Fruit fly (Drosophila melanogaster): ENCODE data around the gene tai.

Gene tai

dm6 chr2L:9189272-9189671 lies 22.7 kb downstream of the tai start:
- no peak for TF ChIP-seq h (optimal IDR thresholded peaks at IDR 0.05)
- no peak for TF ChIP-seq Myc (optimal IDR thresholded peaks at IDR 0.05)
- no peak for TF ChIP-seq ttk (optimal IDR thresholded peaks at IDR 0.05)
- no peak for TF ChIP-seq insv (optimal IDR thresholded peaks at IDR 0.05)
- TF ChIP-seq Sin3A (optimal IDR thresholded peaks at IDR 0.05): no peak
- no peak for TF ChIP-seq psq (optimal IDR thresholded peaks at IDR 0.05)

dm6 chr2L:9190270-9190669 lies 23.7 kb downstream of the tai start:
- TF ChIP-seq h (optimal IDR thresholded peaks at IDR 0.05) (no peak), insv (optimal IDR thresholded peaks at IDR 0.05) (no peak), Sin3A (optimal IDR thresholded peaks at IDR 0.05) (no peak), ttk (optimal IDR thresholded peaks at IDR 0.05) (no peak), psq (optimal IDR thresholded peaks at IDR 0.05) (no peak), Myc (optimal IDR thresholded peaks at IDR 0.05) (no peak)

DNA sequence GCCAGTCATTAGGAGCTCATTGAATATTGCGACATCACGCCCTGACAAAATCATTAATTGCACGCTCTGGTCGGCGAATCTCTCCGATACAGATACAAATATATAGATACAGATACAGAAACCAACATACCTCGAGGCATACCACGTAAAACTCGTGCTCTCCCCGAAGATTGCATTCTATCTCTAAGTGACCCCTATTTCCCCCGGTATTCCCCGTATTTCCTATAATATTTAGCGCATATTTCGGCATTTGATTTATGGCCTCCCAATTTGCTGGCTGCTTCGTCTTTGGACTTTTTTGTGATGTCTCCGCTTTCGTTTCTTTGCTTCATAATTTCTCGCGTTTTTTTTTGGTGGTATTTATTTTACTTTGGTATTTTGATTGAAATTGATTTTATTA lies 25.7 kb downstream of the tai start:
- TF ChIP-seq h (optimal IDR thresholded peaks at IDR 0.05) (no peak), ttk (optimal IDR thresholded peaks at IDR 0.05) (no peak)

- TF ChIP-seq insv (optimal IDR thresholded peaks at IDR 0.05): no peak
- TF ChIP-seq psq (optimal IDR thresholded peaks at IDR 0.05): no peak
Observed at dm6 chr2L:9193672-9194071, 27.1 kb downstream of the tai start.

DNA sequence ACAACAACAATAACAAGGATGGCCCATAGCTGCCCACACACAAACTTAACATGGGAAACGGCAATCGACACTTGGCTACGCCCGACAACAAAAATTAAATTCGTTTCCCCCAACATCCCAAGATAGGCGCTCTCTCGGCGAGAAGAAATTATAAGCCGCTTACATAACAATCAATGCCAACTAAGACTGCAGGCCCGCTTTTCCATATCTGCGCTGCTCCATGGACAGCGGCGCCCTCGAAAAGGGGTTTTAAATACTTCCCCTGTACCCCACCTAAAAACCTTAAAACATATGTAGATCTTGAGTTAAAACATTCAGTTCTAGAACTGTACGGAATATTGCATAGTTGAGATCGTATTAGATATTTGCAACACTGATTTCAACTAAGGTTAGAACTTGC lies 28.1 kb downstream of the tai start:
- TF ChIP-seq Myc (optimal IDR thresholded peaks at IDR 0.05) (no peak), psq (optimal IDR thresholded peaks at IDR 0.05) (no peak), insv (optimal IDR thresholded peaks at IDR 0.05) (no peak), h (optimal IDR thresholded peaks at IDR 0.05) (no peak), ttk (optimal IDR thresholded peaks at IDR 0.05) (no peak), Sin3A (optimal IDR thresholded peaks at IDR 0.05) (no peak)

- TF ChIP-seq Myc (optimal IDR thresholded peaks at IDR 0.05) (no peak), psq (optimal IDR thresholded peaks at IDR 0.05) (no peak), ttk (optimal IDR thresholded peaks at IDR 0.05) (no peak), h (optimal IDR thresholded peaks at IDR 0.05) (no peak), Sin3A (optimal IDR thresholded peaks at IDR 0.05) (no peak), insv (optimal IDR thresholded peaks at IDR 0.05) (no peak)
Observed at dm6 chr2L:9198340-9198887, 31.8 kb downstream of the tai start.

- TF ChIP-seq Myc (optimal IDR thresholded peaks at IDR 0.05) (no peak), h (optimal IDR thresholded peaks at IDR 0.05) (no peak), insv (optimal IDR thresholded peaks at IDR 0.05) (no peak), Sin3A (optimal IDR thresholded peaks at IDR 0.05) (no peak), psq (optimal IDR thresholded peaks at IDR 0.05) (no peak)
Observed at dm6 chr2L:9203401-9203800, 36.8 kb downstream of the tai start.

DNA sequence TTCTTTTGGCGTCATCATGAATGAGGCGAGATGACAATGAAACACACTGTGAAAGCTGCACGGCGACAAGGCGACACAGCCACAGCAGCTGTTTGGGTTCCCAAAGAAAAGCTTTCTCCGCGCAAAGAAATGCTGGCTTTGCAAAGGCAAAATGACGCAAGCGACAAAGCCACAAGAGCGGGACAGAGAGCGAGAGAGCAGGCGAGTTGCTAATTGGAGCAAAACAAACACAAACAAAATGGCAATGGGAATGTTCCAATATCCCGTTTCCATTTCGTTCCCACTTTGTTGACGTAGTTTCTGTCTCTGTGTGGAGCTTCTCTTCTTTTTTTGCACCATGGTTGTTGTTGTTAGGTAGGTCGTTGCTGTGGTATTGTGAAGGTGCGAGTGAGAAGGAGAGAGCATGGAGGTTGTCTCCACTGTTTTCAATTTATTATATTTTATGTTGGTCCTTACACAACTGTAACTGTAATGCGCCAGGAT lies 38.6 kb downstream of the tai start:
- no peak for TF ChIP-seq Myc (optimal IDR thresholded peaks at IDR 0.05)
- TF ChIP-seq ttk (optimal IDR thresholded peaks at IDR 0.05): no peak
- TF ChIP-seq psq (optimal IDR thresholded peaks at IDR 0.05): no peak
- TF ChIP-seq h (optimal IDR thresholded peaks at IDR 0.05): no peak
- no peak for TF ChIP-seq insv (optimal IDR thresholded peaks at IDR 0.05)
- no peak for TF ChIP-seq Sin3A (optimal IDR thresholded peaks at IDR 0.05)

dm6 chr2L:9206401-9206800 lies 39.8 kb downstream of the tai start:
- TF ChIP-seq Myc (optimal IDR thresholded peaks at IDR 0.05) (no peak), psq (optimal IDR thresholded peaks at IDR 0.05) (no peak), Sin3A (optimal IDR thresholded peaks at IDR 0.05) (no peak), h (optimal IDR thresholded peaks at IDR 0.05) (no peak), ttk (optimal IDR thresholded peaks at IDR 0.05) (no peak), insv (optimal IDR thresholded peaks at IDR 0.05) (no peak)

dm6 chr2L:9207133-9207532 lies 40.6 kb downstream of the tai start:
- TF ChIP-seq ttk (optimal IDR thresholded peaks at IDR 0.05): no peak
- TF ChIP-seq Myc (optimal IDR thresholded peaks at IDR 0.05): no peak
- TF ChIP-seq h (optimal IDR thresholded peaks at IDR 0.05): no peak
- TF ChIP-seq Sin3A (optimal IDR thresholded peaks at IDR 0.05): no peak
- no peak for TF ChIP-seq insv (optimal IDR thresholded peaks at IDR 0.05)
- no peak for TF ChIP-seq psq (optimal IDR thresholded peaks at IDR 0.05)

- TF ChIP-seq psq (optimal IDR thresholded peaks at IDR 0.05): no peak
- TF ChIP-seq Sin3A (optimal IDR thresholded peaks at IDR 0.05): no peak
- TF ChIP-seq ttk (optimal IDR thresholded peaks at IDR 0.05): no peak
- no peak for TF ChIP-seq insv (optimal IDR thresholded peaks at IDR 0.05)
- no peak for TF ChIP-seq h (optimal IDR thresholded peaks at IDR 0.05)
- no peak for TF ChIP-seq Myc (optimal IDR thresholded peaks at IDR 0.05)
Observed at dm6 chr2L:9210864-9211701, 44.5 kb downstream of the tai start.

- no peak for TF ChIP-seq Sin3A (optimal IDR thresholded peaks at IDR 0.05)
- TF ChIP-seq psq (optimal IDR thresholded peaks at IDR 0.05): no peak
- TF ChIP-seq insv (optimal IDR thresholded peaks at IDR 0.05): no peak
- TF ChIP-seq ttk (optimal IDR thresholded peaks at IDR 0.05): no peak
- TF ChIP-seq h (optimal IDR thresholded peaks at IDR 0.05): no peak
- no peak for TF ChIP-seq Myc (optimal IDR thresholded peaks at IDR 0.05)
Observed at dm6 chr2L:9213626-9214025, 47.0 kb downstream of the tai start.

DNA sequence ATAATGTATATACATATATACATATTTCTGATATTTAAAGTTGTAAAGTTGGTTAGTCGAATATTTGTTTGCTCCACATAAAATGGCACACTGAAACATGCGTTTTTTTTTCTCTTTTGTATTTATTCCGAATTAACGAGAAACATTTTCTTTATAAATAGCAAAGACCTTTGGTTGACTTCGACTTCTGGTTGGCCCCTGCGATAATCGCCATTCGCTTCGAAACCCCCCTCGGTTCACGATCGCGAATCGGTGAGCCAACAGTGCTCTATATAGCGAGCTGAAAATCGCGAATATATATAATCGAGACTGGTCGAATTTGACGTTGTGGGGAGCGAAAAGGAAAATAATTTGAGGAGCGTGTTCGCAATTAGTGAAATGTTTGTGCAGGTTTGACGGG lies 49.3 kb downstream of the tai start:
- TF ChIP-seq Sin3A (optimal IDR thresholded peaks at IDR 0.05) (no peak), ttk (optimal IDR thresholded peaks at IDR 0.05) (no peak), h (optimal IDR thresholded peaks at IDR 0.05) (no peak), Myc (optimal IDR thresholded peaks at IDR 0.05) (no peak), insv (optimal IDR thresholded peaks at IDR 0.05) (no peak), psq (optimal IDR thresholded peaks at IDR 0.05) (no peak)

All from Kc167 (cell line).